Worm (Caenorhabditis elegans) whole organism, L3 larva: ENCODE measurements around the gene H19J13.2.

Experiments used
- elt-3 ChIP-seq, 3 experiments: fragments of 150-350 bp in 1 of 3; sonication (generic microtip) in 2 of 3; optimal IDR thresholded peaks; 2 replicates in 2 of 3; 4 replicates in 1 of 3; lab custom pipeline; 2014 to 2017; ENCODE audit warnings: missing biosample characterization in 3 of 3, missing genetic modification characterization in 3 of 3
- fos-1 ChIP-seq: fragments of 150-350 bp; optimal IDR thresholded peaks from 2 replicates; lab custom pipeline; 2014; ENCODE audit warnings: missing biosample characterization, missing genetic modification characterization
- nhr-11 ChIP-seq: fragments of 150-350 bp; optimal IDR thresholded peaks from 2 replicates; lab custom pipeline; 2014; ENCODE audit warnings: missing biosample characterization, missing genetic modification characterization
- nhr-77 ChIP-seq: fragments of 150-350 bp; optimal IDR thresholded peaks from 2 replicates; lab custom pipeline; 2014; ENCODE audit warnings: missing biosample characterization, missing genetic modification characterization
- skn-1 ChIP-seq: fragments of 150-350 bp; optimal IDR thresholded peaks from 2 replicates; lab custom pipeline; 2014; ENCODE audit warnings: missing biosample characterization, missing genetic modification characterization
- ztf-11 ChIP-seq: fragments of 150-350 bp; optimal IDR thresholded peaks from 2 replicates; lab custom pipeline; 2014; ENCODE audit warnings: missing biosample characterization, missing genetic modification characterization
- ztf-4 ChIP-seq: fragments of 150-350 bp; optimal IDR thresholded peaks from 2 replicates; lab custom pipeline; 2014; ENCODE audit warnings: missing biosample characterization, missing genetic modification characterization

ce11 chrX:12290539-12290938 lies 16.8 kb upstream of the H19J13.2 start, which contains the start of gene C04B4.4:
- TF ChIP-seq nhr-77 (tag; lab: Kevin White, UChicago) (no peak), fos-1 (no peak), skn-1 (tag; lab: Kevin White, UChicago) (no peak), ztf-4 (tag; lab: Kevin White, UChicago) (no peak), elt-3 (tag; optimal IDR thresholded peaks at IDR 0.05; lab: Kevin White, UChicago) (no peak), ztf-11 (no peak), nhr-11 (tag; lab: Kevin White, UChicago) (no peak)
